Fruit fly (Drosophila melanogaster): ENCODE data around the gene Cpr72Ea.

Cpr72Ea gene

dm6 chr3L:16407815-16408608 is 45.6 kb downstream of the Cpr72Ea start (continued):
- TF ChIP-seq Dek (tag; optimal IDR thresholded peaks at IDR 0.05): no peak
- peak; percentile 56; the same call in 1 of the 4 replicates for TF ChIP-seq chinmo (GFP tag; IDR thresholded peaks at IDR 0.05; ENCODE audit: partially characterized antibody)
- TF ChIP-seq CG14014 (GFP tag; IDR thresholded peaks at IDR 0.05): no peak
- TF ChIP-seq z (GFP tag; IDR thresholded peaks at IDR 0.05): no peak
- peak; percentile 83 for TF ChIP-seq Elba2 (GFP tag; optimal IDR thresholded peaks at IDR 0.05)
- 0 out of 2 replicates have a peak, but pooled peaks have one; percentile 17 for TF ChIP-seq amos (GFP tag; IDR thresholded peaks at IDR 0.05; ENCODE audit: partially characterized antibody)
- no peak for TF ChIP-seq Lhr (GFP tag; optimal IDR thresholded peaks at IDR 0.05)
- no peak for TF ChIP-seq chn (GFP tag; optimal IDR thresholded peaks at IDR 0.05)
- TF ChIP-seq CG10462 (GFP tag; optimal IDR thresholded peaks at IDR 0.05): no peak
- TF ChIP-seq CG17612 (GFP tag; IDR thresholded peaks at IDR 0.05): no peak
- peak; percentile 84; the same call in 2 of the 3 replicates for TF ChIP-seq CG2199 (GFP tag; IDR thresholded peaks at IDR 0.05)
- no peak for TF ChIP-seq fd102C (GFP tag; optimal IDR thresholded peaks at IDR 0.05)
- TF ChIP-seq nerfin-2 (GFP tag; IDR thresholded peaks at IDR 0.05; ENCODE audit: partially characterized antibody): no peak
- no peak for TF ChIP-seq CG2129 (GFP tag; IDR thresholded peaks at IDR 0.05; ENCODE audit: partially characterized antibody)
- no peak for TF ChIP-seq CG6765 (GFP tag; optimal IDR thresholded peaks at IDR 0.05)
- TF ChIP-seq chm (GFP tag; IDR thresholded peaks at IDR 0.05): peak; percentile 42; the same call in 1 of the 2 replicates
- no peak for TF ChIP-seq Pdp1 (GFP tag; optimal IDR thresholded peaks at IDR 0.05)
- no peak for TF ChIP-seq CG18599 (GFP tag; optimal IDR thresholded peaks at IDR 0.05)
- no peak for TF ChIP-seq Fer3 (tag; optimal IDR thresholded peaks at IDR 0.05)
- TF ChIP-seq hb (GFP tag; IDR thresholded peaks at IDR 0.05; ENCODE audit: partially characterized antibody): no peak
- no peak for TF ChIP-seq CG1792 (GFP tag; optimal IDR thresholded peaks at IDR 0.05)
- peak; percentile 51; the same call in 1 of the 2 replicates for TF ChIP-seq rib (GFP tag; IDR thresholded peaks at IDR 0.05)
- TF ChIP-seq CG3847 (GFP tag; IDR thresholded peaks at IDR 0.05): no peak
- no peak for TF ChIP-seq C15 (GFP tag; IDR thresholded peaks at IDR 0.05)
- TF ChIP-seq hkb (optimal IDR thresholded peaks at IDR 0.05): no peak
- no peak for TF ChIP-seq hkb (GFP tag; IDR thresholded peaks at IDR 0.05)
- TF ChIP-seq yki (optimal IDR thresholded peaks at IDR 0.05): peak; percentile 60
- no peak for TF ChIP-seq fd64A (GFP tag; optimal IDR thresholded peaks at IDR 0.05)
- TF ChIP-seq Jarid2 (GFP tag; optimal IDR thresholded peaks at IDR 0.05): no peak
- TF ChIP-seq prd (optimal IDR thresholded peaks at IDR 0.05): no peak
- TF ChIP-seq prd (GFP tag; IDR thresholded peaks at IDR 0.05): peak; percentile 8; the same call in 1 of the 3 replicates
- TF ChIP-seq CG1529 (GFP tag; optimal IDR thresholded peaks at IDR 0.05): no peak
- no peak for TF ChIP-seq Nf-YA (GFP tag; IDR thresholded peaks at IDR 0.05)
- TF ChIP-seq Side (GFP tag; optimal IDR thresholded peaks at IDR 0.05): no peak
- TF ChIP-seq MTF-1 (GFP tag; optimal IDR thresholded peaks at IDR 0.05; ENCODE audit: borderline replicate concordance): no peak
- TF ChIP-seq Atf-2 (GFP tag; optimal IDR thresholded peaks at IDR 0.05): no peak
- TF ChIP-seq CG31365 (tag; optimal IDR thresholded peaks at IDR 0.05): no peak
- TF ChIP-seq pan (optimal IDR thresholded peaks at IDR 0.05): no peak
- no peak for TF ChIP-seq pan (GFP tag; optimal IDR thresholded peaks at IDR 0.05 in 1 of 2, IDR thresholded peaks at IDR 0.05 in 1 of 2)
- TF ChIP-seq inv (GFP tag; IDR thresholded peaks at IDR 0.05; ENCODE audit: partially characterized antibody): no peak
- no peak for TF ChIP-seq CG6689 (GFP tag; IDR thresholded peaks at IDR 0.05)
- no peak for TF ChIP-seq Hr3 (GFP tag; optimal IDR thresholded peaks at IDR 0.05)
- no peak for TF ChIP-seq CG7987 (GFP tag; optimal IDR thresholded peaks at IDR 0.05)
- TF ChIP-seq BEAF-32 (GFP tag; optimal IDR thresholded peaks at IDR 0.05): no peak
- TF ChIP-seq CG11456 (GFP tag; IDR thresholded peaks at IDR 0.05): no peak
- no peak for TF ChIP-seq fru (optimal IDR thresholded peaks at IDR 0.05)
- TF ChIP-seq E2f1 (GFP tag; IDR thresholded peaks at IDR 0.05): no peak
- TF ChIP-seq CG13894 (tag; optimal IDR thresholded peaks at IDR 0.05): peak; percentile 93
- no peak for TF ChIP-seq CG10209 (GFP tag; optimal IDR thresholded peaks at IDR 0.05)
- TF ChIP-seq Usf (GFP tag; optimal IDR thresholded peaks at IDR 0.05): no peak
